Worm (Caenorhabditis elegans): ENCODE results near the gene nhr-3.
A peak's percentile ranks its signal among the peaks of the same experiment; 100 is the strongest.

The nhr-3 gene

DNA sequence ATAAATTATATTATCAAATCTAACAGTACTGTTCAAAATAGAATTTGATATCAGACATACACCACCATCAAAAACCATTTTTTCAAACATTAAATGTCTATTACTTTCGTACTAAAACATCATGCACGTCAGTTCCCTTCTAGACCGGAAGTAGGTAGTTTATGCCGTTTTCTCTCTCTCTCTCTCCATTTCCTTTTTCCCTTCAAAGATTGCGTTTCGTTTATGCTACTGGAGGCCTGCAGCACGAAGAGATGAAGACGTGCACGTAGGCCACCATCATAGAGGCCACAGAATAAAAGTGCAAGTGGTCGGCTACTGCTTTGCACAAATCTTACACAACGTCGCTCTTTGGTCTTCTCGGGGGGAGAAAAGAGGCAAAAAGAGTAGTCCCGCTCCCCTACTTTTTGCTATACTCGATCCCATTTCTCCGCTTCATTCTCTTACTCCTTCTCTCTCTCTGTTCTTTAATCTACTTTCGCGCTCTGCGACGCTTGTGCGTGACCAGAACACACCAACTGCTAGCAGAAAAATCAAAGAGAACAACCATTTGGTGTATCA lies 3.2 kb downstream of the nhr-3 start (continued):
- no peak for TF ChIP-seq zag-1 (tag; optimal IDR thresholded peaks at IDR 0.05)
- TF ChIP-seq alr-1 (tag; optimal IDR thresholded peaks at IDR 0.05; ENCODE audit: borderline replicate concordance): no peak
- TF ChIP-seq mab-9 (GFP tag; IDR thresholded peaks at IDR 0.05): no peak; the same call in 1 of the 2 replicates
- TF ChIP-seq unc-98 (GFP tag; IDR thresholded peaks at IDR 0.05): 0 out of 2 replicates have a peak, but pooled peaks have one; percentile 37
- peak in 1 of 2 experiments; percentile 44 for TF ChIP-seq mdl-1 (tag; optimal IDR thresholded peaks at IDR 0.05)
- TF ChIP-seq hlh-4 (tag; optimal IDR thresholded peaks at IDR 0.05): no peak
- peak; percentile 61 for TF ChIP-seq unc-86 (tag; optimal IDR thresholded peaks at IDR 0.05)
- no peak for TF ChIP-seq unc-30 (tag; optimal IDR thresholded peaks at IDR 0.05)
- TF ChIP-seq blmp-1 (tag; optimal IDR thresholded peaks at IDR 0.05): peak; percentile 50

DNA sequence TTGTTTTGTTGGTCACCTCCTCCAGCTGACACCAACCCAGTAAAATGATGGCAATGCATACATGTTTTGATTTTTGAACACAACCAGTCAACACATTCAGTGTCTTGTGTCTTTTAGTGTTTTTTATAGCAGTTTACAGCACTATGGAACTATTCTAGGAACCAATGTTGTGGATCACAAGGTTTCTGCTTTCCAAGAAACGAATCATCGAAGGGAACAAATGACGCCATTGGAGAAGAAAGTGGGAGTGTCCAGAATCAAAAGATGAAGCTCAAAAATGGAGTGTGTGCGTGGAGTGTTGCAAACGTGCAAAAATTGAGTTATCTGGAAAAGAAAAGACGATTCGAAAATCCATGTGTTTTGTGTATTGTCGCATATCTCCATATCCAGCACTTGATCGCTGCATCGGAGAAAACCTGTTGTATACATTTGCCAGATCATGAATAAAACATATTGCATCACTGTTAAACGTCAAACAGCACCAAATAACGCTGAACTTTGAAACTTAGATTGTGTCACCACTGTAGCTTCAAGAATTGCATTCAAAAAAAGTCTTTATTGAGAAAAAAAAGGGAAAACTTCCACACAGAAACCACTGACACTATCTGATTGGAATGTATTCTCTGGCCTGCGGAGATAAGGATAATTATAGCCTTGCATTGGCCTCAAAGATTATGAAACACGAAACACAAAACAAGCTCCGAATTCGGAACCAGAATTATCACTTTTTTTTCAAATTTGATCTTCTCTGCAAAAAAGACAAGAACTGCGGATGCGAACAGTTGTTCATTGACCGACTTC lies 4.2 kb downstream of the nhr-3 start:
- TF ChIP-seq sox-4 (tag; optimal IDR thresholded peaks at IDR 0.05): peak; percentile 96
- no peak for TF ChIP-seq skn-1 (tag; optimal IDR thresholded peaks at IDR 0.05)
- no peak for TF ChIP-seq ama-1 (optimal IDR thresholded peaks at IDR 0.05)
- TF ChIP-seq ceh-8 (GFP tag; optimal IDR thresholded peaks at IDR 0.05): peak; percentile 61
- no peak for TF ChIP-seq tbx-2 (tag; optimal IDR thresholded peaks at IDR 0.05)
- TF ChIP-seq lin-13 (GFP tag; optimal IDR thresholded peaks at IDR 0.05): peak; percentile 67
- peak; percentile 23 for TF ChIP-seq rnt-1 (tag; optimal IDR thresholded peaks at IDR 0.05)
- TF ChIP-seq unc-62 (GFP tag; optimal IDR thresholded peaks at IDR 0.05): no peak
- TF ChIP-seq lin-35 (GFP tag; optimal IDR thresholded peaks at IDR 0.05): no peak
- TF ChIP-seq fkh-10 (GFP tag; optimal IDR thresholded peaks at IDR 0.05): peak; percentile 75
- TF ChIP-seq tlp-1 (tag; optimal IDR thresholded peaks at IDR 0.05): no peak
- TF ChIP-seq lin-14 (GFP tag; optimal IDR thresholded peaks at IDR 0.05): peak; percentile 82
- TF ChIP-seq ets-5 (GFP tag; IDR thresholded peaks at IDR 0.05): no peak
- TF ChIP-seq aha-1 (tag; optimal IDR thresholded peaks at IDR 0.05): no peak
- no peak for TF ChIP-seq nhr-12 (tag; optimal IDR thresholded peaks at IDR 0.05)
- TF ChIP-seq sptf-1 (tag; optimal IDR thresholded peaks at IDR 0.05): no peak
- TF ChIP-seq nhr-76 (tag; optimal IDR thresholded peaks at IDR 0.05): no peak
- TF ChIP-seq snu-23 (GFP tag; optimal IDR thresholded peaks at IDR 0.05): peak; percentile 34
- TF ChIP-seq snpc-4 (tag; optimal IDR thresholded peaks at IDR 0.05): no peak
- TF ChIP-seq unc-86 (tag; optimal IDR thresholded peaks at IDR 0.05): peak; percentile 81
- peak; percentile 25 for TF ChIP-seq zip-4 (GFP tag; optimal IDR thresholded peaks at IDR 0.05)
- no peak for TF ChIP-seq efl-1 (optimal IDR thresholded peaks at IDR 0.05)
- no peak for TF ChIP-seq efl-1 (GFP tag; optimal IDR thresholded peaks at IDR 0.05 in 1 of 2)
- TF ChIP-seq nhr-20 (tag; optimal IDR thresholded peaks at IDR 0.05): peak; percentile 70
- TF ChIP-seq egl-27 (tag; optimal IDR thresholded peaks at IDR 0.05): no peak
- TF ChIP-seq ztf-4 (tag; optimal IDR thresholded peaks at IDR 0.05): peak; percentile 86
- no peak for TF ChIP-seq fkh-4 (tag; optimal IDR thresholded peaks at IDR 0.05; ENCODE audit: borderline replicate concordance)
- TF ChIP-seq F16B12.6 (tag; optimal IDR thresholded peaks at IDR 0.05): no peak
- no peak for TF ChIP-seq lin-39 (tag; optimal IDR thresholded peaks at IDR 0.05)
- TF ChIP-seq mep-1 (tag; optimal IDR thresholded peaks at IDR 0.05): peak; percentile 46
- peak; percentile 86 for TF ChIP-seq dsc-1 (tag; optimal IDR thresholded peaks at IDR 0.05)
- TF ChIP-seq xbp-1 (tag; optimal IDR thresholded peaks at IDR 0.05): peak; percentile 60
- TF ChIP-seq ceh-88 (GFP tag; IDR thresholded peaks at IDR 0.05): no peak
- peak; percentile 96 for TF ChIP-seq nhr-47 (tag; optimal IDR thresholded peaks at IDR 0.05)
- TF ChIP-seq ztf-11 (tag; optimal IDR thresholded peaks at IDR 0.05): no peak
- no peak for TF ChIP-seq C04F5.9 (tag; optimal IDR thresholded peaks at IDR 0.05)
- no peak for TF ChIP-seq sup-37 (GFP tag; optimal IDR thresholded peaks at IDR 0.05)
- no peak for TF ChIP-seq Y116A8C.19 (tag; optimal IDR thresholded peaks at IDR 0.05; ENCODE audit: borderline replicate concordance)
- no peak for TF ChIP-seq mab-9 (GFP tag; IDR thresholded peaks at IDR 0.05)
- TF ChIP-seq fkh-8 (tag; optimal IDR thresholded peaks at IDR 0.05): peak; percentile 99
- TF ChIP-seq zag-1 (tag; optimal IDR thresholded peaks at IDR 0.05): no peak
- TF ChIP-seq hlh-17 (GFP tag; optimal IDR thresholded peaks at IDR 0.05; ENCODE audit: borderline replicate concordance): no peak
- TF ChIP-seq nhr-11 (tag; optimal IDR thresholded peaks at IDR 0.05): peak; percentile 81
- peak; percentile 73 for TF ChIP-seq blmp-1 (tag; optimal IDR thresholded peaks at IDR 0.05)
- TF ChIP-seq alr-1 (tag; optimal IDR thresholded peaks at IDR 0.05; ENCODE audit: borderline replicate concordance): no peak
